Worm (Caenorhabditis elegans): ENCODE results near the gene C49C3.8.

DNA sequence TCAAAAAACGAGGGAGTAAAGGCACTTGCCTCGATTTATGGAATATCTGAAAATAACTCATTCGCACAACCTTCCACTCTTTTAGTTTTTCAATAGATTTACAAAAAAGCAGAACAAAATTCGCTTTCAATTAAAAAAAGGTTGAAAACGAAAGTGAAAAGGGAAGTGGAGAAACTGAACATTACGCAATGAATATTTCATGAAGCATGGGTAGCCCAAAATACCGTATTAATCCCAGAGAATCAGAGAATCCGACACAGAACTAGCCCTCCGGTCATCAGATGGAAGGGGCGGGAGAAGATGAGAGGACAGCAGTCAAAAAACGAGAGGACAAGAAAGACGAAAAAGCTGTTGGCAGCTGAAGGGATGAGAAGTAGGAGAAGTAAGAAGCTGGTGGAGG lies 36.5 kb downstream of the C49C3.8 start, which contains the start of gene C30H6.5:
- TF ChIP-seq lin-15B (tag; optimal IDR thresholded peaks at IDR 0.05) (no peak), nhr-6 (tag; optimal IDR thresholded peaks at IDR 0.05) (no peak), pha-4 (GFP tag; IDR thresholded peaks at IDR 0.05) (no peak), pha-4 (tag; optimal IDR thresholded peaks at IDR 0.05) (no peak), Y5F2A.4 (GFP tag; optimal IDR thresholded peaks at IDR 0.05) (no peak), set-16 (GFP tag; IDR thresholded peaks at IDR 0.05) (no peak)
